Worm (Caenorhabditis elegans) whole organism, L4 larva: ENCODE data around the gene C14A4.7.

ENCODE experiments used
- F44E2.7 ChIP-seq: fragments of 200-800 bp; sonication (Bioruptor generic); IDR thresholded peaks from 2 replicates; pipeline ENCODE4 v2.1.2; 2022; ENCODE audit warnings: missing genetic modification characterization, missing compliant biosample characterization
- Y48G9A.11 ChIP-seq: fragments of 200-800 bp; sonication (Bioruptor generic); IDR thresholded peaks from 2 replicates; pipeline ENCODE4 v1.3.6; 2022; ENCODE audit warnings: missing genetic modification reagents, missing genetic modification characterization, missing compliant biosample characterization
- Y5F2A.4 ChIP-seq: fragments of 200-800 bp; sonication (Bioruptor generic); optimal IDR thresholded peaks from 2 replicates; lab custom pipeline; 2018; ENCODE audit warnings: mild to moderate bottlenecking, missing genetic modification characterization, missing compliant biosample characterization
- ZK337.2 ChIP-seq: fragments of 200-800 bp; sonication (Bioruptor generic); IDR thresholded peaks from 2 replicates; pipeline ENCODE4 v1.3.6; 2022; ENCODE audit warnings: missing genetic modification reagents, missing genetic modification characterization, missing compliant biosample characterization
- ZK546.5 ChIP-seq, 2 experiments: sonication (generic microtip); optimal IDR thresholded peaks; 2 replicates each; lab custom pipeline; 2017; ENCODE audit warnings: missing biosample characterization in 2 of 2, missing genetic modification characterization in 2 of 2
- ama-1 ChIP-seq: fragments of 150-350 bp; optimal IDR thresholded peaks from 2 replicates; lab custom pipeline; 2014; ENCODE audit warnings: inconsistent platforms, mixed read lengths
- attf-4 ChIP-seq: sonication (generic microtip); optimal IDR thresholded peaks from 3 replicates; lab custom pipeline; 2017; ENCODE audit warnings: missing biosample characterization, missing genetic modification characterization
- ceh-20 ChIP-seq: fragments of 200-800 bp; sonication (Bioruptor generic); IDR thresholded peaks from 2 replicates; pipeline ENCODE4 v1.3.6; 2022; ENCODE audit warnings: missing genetic modification reagents, missing genetic modification characterization, missing compliant biosample characterization
- ceh-28 ChIP-seq: fragments of 150-350 bp; optimal IDR thresholded peaks from 2 replicates; lab custom pipeline; 2014; ENCODE audit warnings: missing biosample characterization, missing genetic modification reagents, missing genetic modification characterization
- ceh-32 ChIP-seq: sonication (generic microtip); optimal IDR thresholded peaks from 2 replicates; lab custom pipeline; 2016; ENCODE audit warnings: mild to moderate bottlenecking, missing genetic modification characterization, missing compliant biosample characterization; ENCODE audit not compliant: poor library complexity
- ceh-44 ChIP-seq: fragments of 200-800 bp; sonication (Bioruptor generic); IDR thresholded peaks from 2 replicates; pipeline ENCODE4 v1.3.6; 2022; ENCODE audit warnings: missing genetic modification reagents, missing genetic modification characterization, missing compliant biosample characterization
- ceh-82 ChIP-seq: sonication (generic microtip); optimal IDR thresholded peaks from 2 replicates; lab custom pipeline; 2017; ENCODE audit warnings: missing biosample characterization, missing genetic modification characterization
- cey-2 ChIP-seq: sonication (generic microtip); optimal IDR thresholded peaks from 3 replicates; lab custom pipeline; 2017; ENCODE audit warnings: missing genetic modification characterization, mild to moderate bottlenecking, missing compliant biosample characterization, antibody characterized with exemption, borderline replicate concordance; ENCODE audit not compliant: insufficient read depth
- daf-12 ChIP-seq: fragments of 150-350 bp; optimal IDR thresholded peaks from 2 replicates; lab custom pipeline; 2014; ENCODE audit warnings: missing biosample characterization, missing genetic modification reagents, missing genetic modification characterization
- daf-19 ChIP-seq: fragments of 200-800 bp; sonication (Bioruptor generic); conservative IDR thresholded peaks from 2 replicates; pipeline ENCODE4 v1.3.6; 2022; ENCODE audit warnings: missing genetic modification characterization, missing compliant biosample characterization
- dmd-9 ChIP-seq: fragments of 200-800 bp; sonication (Bioruptor generic); IDR thresholded peaks from 2 replicates; pipeline ENCODE4 v1.3.6; 2022; ENCODE audit warnings: missing genetic modification reagents, missing genetic modification characterization, missing compliant biosample characterization
- duxl-1 ChIP-seq: sonication (generic microtip); optimal IDR thresholded peaks from 2 replicates; lab custom pipeline; 2016; ENCODE audit warnings: mild to moderate bottlenecking, missing genetic modification characterization, moderate library complexity, missing compliant biosample characterization; ENCODE audit not compliant: poor library complexity
- egl-27 ChIP-seq: sonication (generic microtip); optimal IDR thresholded peaks from 3 replicates; lab custom pipeline; 2017; ENCODE audit warnings: missing biosample characterization, missing genetic modification reagents, missing genetic modification characterization
- fkh-10 ChIP-seq: fragments of 150-350 bp; optimal IDR thresholded peaks from 2 replicates; lab custom pipeline; 2014; ENCODE audit warnings: missing biosample characterization, missing genetic modification reagents, missing genetic modification characterization
- fos-1 ChIP-seq: fragments of 150-350 bp; optimal IDR thresholded peaks from 2 replicates; lab custom pipeline; 2014; ENCODE audit warnings: missing biosample characterization, missing genetic modification characterization
- gei-8 ChIP-seq: fragments of 200-800 bp; sonication (Bioruptor generic); optimal IDR thresholded peaks from 2 replicates; lab custom pipeline; 2018; ENCODE audit warnings: mild to moderate bottlenecking, missing genetic modification characterization, missing compliant biosample characterization
- hif-1 ChIP-seq, 2 experiments: sonication (generic microtip); optimal IDR thresholded peaks; 2 replicates each; lab custom pipeline; 2016 to 2017; ENCODE audit warnings: missing compliant biosample characterization in 2 of 2, missing genetic modification characterization in 2 of 2, missing genetic modification reagents in 2 of 2, missing genotype in 2 of 2, mild to moderate bottlenecking in 1 of 2
- lin-1 ChIP-seq: fragments of 200-800 bp; sonication (Bioruptor generic); IDR thresholded peaks from 2 replicates; pipeline ENCODE4 v1.3.6; 2022; ENCODE audit warnings: missing genetic modification reagents, missing genetic modification characterization, missing compliant biosample characterization
- lin-15B ChIP-seq: fragments of 150-350 bp; sonication (generic microtip); optimal IDR thresholded peaks from 3 replicates; lab custom pipeline; 2014; ENCODE audit warnings: missing biosample characterization, missing genetic modification characterization
- lin-38 ChIP-seq: fragments of 200-800 bp; sonication (Bioruptor generic); IDR thresholded peaks from 2 replicates; pipeline ENCODE4 v1.3.6; 2022; ENCODE audit warnings: missing genetic modification reagents, missing genetic modification characterization, missing compliant biosample characterization
- lin-39 ChIP-seq: fragments of 150-350 bp; optimal IDR thresholded peaks from 2 replicates; lab custom pipeline; 2014; ENCODE audit warnings: missing biosample characterization, missing genetic modification reagents, missing genetic modification characterization
- madf-9 ChIP-seq: fragments of 200-800 bp; sonication (Bioruptor generic); conservative IDR thresholded peaks from 2 replicates; pipeline ENCODE4 v1.3.6; 2022; ENCODE audit warnings: missing genetic modification reagents, missing genetic modification characterization, missing compliant biosample characterization
- mdl-1 ChIP-seq, 2 experiments: fragments of 150-350 bp in 1 of 2; sonication (generic microtip) in 1 of 2; optimal IDR thresholded peaks; 2 replicates each; lab custom pipeline; 2014 to 2017; ENCODE audit warnings: missing biosample characterization in 2 of 2, missing genetic modification characterization in 2 of 2
- mdt-29 ChIP-seq: fragments of 200-800 bp; sonication (Bioruptor generic); IDR thresholded peaks from 2 replicates; pipeline ENCODE4 v1.3.6; 2022; ENCODE audit warnings: missing genetic modification reagents, missing genetic modification characterization, missing compliant biosample characterization
- mep-1 ChIP-seq: fragments of 150-350 bp; sonication (generic microtip); optimal IDR thresholded peaks from 3 replicates; lab custom pipeline; 2014; ENCODE audit warnings: missing biosample characterization, missing genetic modification characterization
- mxl-2 ChIP-seq: fragments of 200-800 bp; sonication (Bioruptor generic); conservative IDR thresholded peaks from 2 replicates; pipeline ENCODE4 v1.3.6; 2022; ENCODE audit warnings: missing genetic modification reagents, missing genetic modification characterization, missing compliant biosample characterization
- mxl-3 ChIP-seq: fragments of 200-800 bp; sonication (Bioruptor generic); optimal IDR thresholded peaks from 2 replicates; lab custom pipeline; 2018; ENCODE audit warnings: mild to moderate bottlenecking, missing genetic modification characterization, missing compliant biosample characterization
- nhr-10 ChIP-seq: fragments of 150-350 bp; optimal IDR thresholded peaks from 2 replicates; lab custom pipeline; 2014; ENCODE audit warnings: missing biosample characterization, missing genetic modification characterization
- nhr-11 ChIP-seq: fragments of 150-350 bp; optimal IDR thresholded peaks from 2 replicates; lab custom pipeline; 2014; ENCODE audit warnings: missing biosample characterization, missing genetic modification characterization
- nhr-111 ChIP-seq: fragments of 200-800 bp; sonication (Bioruptor generic); optimal IDR thresholded peaks from 2 replicates; lab custom pipeline; 2018; ENCODE audit warnings: mild to moderate bottlenecking, missing genetic modification characterization, missing compliant biosample characterization
- nhr-237 ChIP-seq: sonication (generic microtip); optimal IDR thresholded peaks from 2 replicates; lab custom pipeline; 2017; ENCODE audit warnings: missing biosample characterization, missing genetic modification characterization
- nhr-28 ChIP-seq: fragments of 150-350 bp; optimal IDR thresholded peaks from 2 replicates; lab custom pipeline; 2014; ENCODE audit warnings: missing biosample characterization, missing genetic modification characterization
- nhr-41 ChIP-seq: fragments of 200-800 bp; sonication (Bioruptor generic); IDR thresholded peaks from 2 replicates; pipeline ENCODE4 v1.3.6; 2022; ENCODE audit warnings: missing genetic modification reagents, missing genetic modification characterization, missing compliant biosample characterization
- nhr-77 ChIP-seq: fragments of 150-350 bp; optimal IDR thresholded peaks from 2 replicates; lab custom pipeline; 2014; ENCODE audit warnings: missing biosample characterization, missing genetic modification characterization
- pha-4 ChIP-seq, 2 experiments: fragments of 150-350 bp in 1 of 2; fragments of 200-800 bp in 1 of 2; sonication (Bioruptor generic) in 1 of 2; IDR thresholded peaks in 1 of 2; optimal IDR thresholded peaks in 1 of 2; 2 replicates each; pipeline versions ENCODE4 v1.3.6 to Lab custom; 2014 to 2022; ENCODE audit warnings: missing genetic modification characterization in 2 of 2, missing genetic modification reagents in 2 of 2, missing biosample characterization in 1 of 2, missing compliant biosample characterization in 1 of 2
- rbr-2 ChIP-seq: sonication (generic microtip); optimal IDR thresholded peaks from 2 replicates; lab custom pipeline; 2016; ENCODE audit warnings: missing genotype, missing genetic modification characterization, missing compliant biosample characterization
- saeg-2 ChIP-seq: fragments of 200-800 bp; sonication (Bioruptor generic); IDR thresholded peaks from 2 replicates; pipeline ENCODE4 v1.3.6; 2022; ENCODE audit warnings: missing genetic modification reagents, missing genetic modification characterization, missing compliant biosample characterization
- snpc-1.2 ChIP-seq: fragments of 200-800 bp; sonication (Bioruptor generic); IDR thresholded peaks from 2 replicates; pipeline ENCODE4 v1.3.6; 2022; ENCODE audit warnings: missing genetic modification reagents, missing genetic modification characterization, missing compliant biosample characterization
- snpc-4 ChIP-seq: fragments of 150-350 bp; optimal IDR thresholded peaks from 2 replicates; lab custom pipeline; 2014; ENCODE audit warnings: missing biosample characterization, missing genetic modification characterization
- spr-3 ChIP-seq: fragments of 200-800 bp; sonication (Bioruptor generic); optimal IDR thresholded peaks from 2 replicates; lab custom pipeline; 2018; ENCODE audit warnings: mild to moderate bottlenecking, missing genetic modification characterization, missing compliant biosample characterization
- unc-39 ChIP-seq: sonication (generic microtip); optimal IDR thresholded peaks from 2 replicates; lab custom pipeline; 2017; ENCODE audit warnings: missing biosample characterization, missing genetic modification characterization
- unc-62 ChIP-seq, 3 experiments: fragments of 150-350 bp in 1 of 3; sonication (generic microtip); optimal IDR thresholded peaks in 2 of 3; peaks in 1 of 3; 1 replicate in 1 of 3; 2 replicates in 2 of 3; lab custom pipeline; 2014 to 2017; ENCODE audit warnings: missing biosample characterization in 3 of 3, missing genetic modification characterization in 3 of 3, missing genetic modification reagents in 3 of 3, missing genotype in 1 of 3
- zag-1 ChIP-seq: fragments of 150-350 bp; optimal IDR thresholded peaks from 2 replicates; lab custom pipeline; 2014; ENCODE audit warnings: missing biosample characterization, missing genetic modification characterization
- zfp-2 ChIP-seq: sonication (generic microtip); optimal IDR thresholded peaks from 2 replicates; lab custom pipeline; 2016; ENCODE audit warnings: mild to moderate bottlenecking, missing genetic modification characterization, missing compliant biosample characterization
- ztf-11 ChIP-seq: fragments of 150-350 bp; optimal IDR thresholded peaks from 2 replicates; lab custom pipeline; 2014; ENCODE audit warnings: missing biosample characterization, missing genetic modification characterization
- ztf-7 ChIP-seq: fragments of 150-350 bp; optimal IDR thresholded peaks from 2 replicates; lab custom pipeline; 2014; ENCODE audit warnings: missing biosample characterization, missing genetic modification characterization

Gene C14A4.7

DNA sequence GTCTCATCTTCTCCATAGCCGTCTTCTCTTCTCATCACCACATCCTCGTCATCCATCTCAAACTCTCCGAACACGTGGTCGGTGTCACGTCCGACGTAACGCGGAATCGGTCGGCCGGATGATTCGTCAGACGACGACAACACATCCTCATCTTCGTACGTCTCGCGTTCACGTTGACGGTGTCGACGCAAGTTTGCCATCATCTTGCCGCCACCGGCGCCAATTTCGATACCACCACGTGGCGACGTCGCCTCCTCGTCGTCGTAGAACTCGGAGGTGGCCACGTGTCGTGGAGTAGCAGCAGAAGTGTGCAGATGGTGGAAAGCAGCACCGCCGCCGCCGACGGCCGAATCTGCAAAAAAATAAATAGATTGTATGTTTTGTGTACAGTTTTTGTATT, 49.1 kb downstream of the C14A4.7 start:
- TF ChIP-seq ceh-32 (no peak), mdl-1 (tag; optimal IDR thresholded peaks at IDR 0.05; lab: Kevin White, UChicago) (no peak), duxl-1 (tag; lab: Kevin White, UChicago) (no peak), attf-4 (tag; lab: Kevin White, UChicago) (no peak), mdt-29 (peak; percentile 59; the same call in 1 of the 2 replicates), nhr-11 (no peak), mep-1 (tag; lab: Kevin White, UChicago) (no peak), mxl-3 (GFP tag; lab: Kevin White, UChicago) (peak; percentile 77), F44E2.7 (GFP tag; lab: Robert Waterston, UW) (no peak), ztf-11 (tag; lab: Kevin White, UChicago) (no peak), nhr-77 (tag; lab: Kevin White, UChicago) (no peak), saeg-2 (GFP tag; lab: Robert Waterston, UW) (0 out of 2 replicates have a peak, but pooled peaks have one; percentile 56), egl-27 (no peak), ZK546.5 (tag; optimal IDR thresholded peaks at IDR 0.05; lab: Kevin White, UChicago) (no peak), ceh-20 (GFP tag; lab: Robert Waterston, UW) (0 out of 2 replicates have a peak, but pooled peaks have one; percentile 23), mxl-2 (no peak), Y48G9A.11 (GFP tag; lab: Robert Waterston, UW) (peak; percentile 45), zag-1 (no peak), daf-19 (GFP tag; lab: Robert Waterston, UW) (no peak), cey-2 (tag; lab: Kevin White, UChicago) (no peak), nhr-237 (no peak), unc-62 (GFP tag; optimal IDR thresholded peaks at IDR 0.05 in 1 of 2; lab: Kevin White, UChicago) (no peak), unc-62 (tag; optimal IDR thresholded peaks at IDR 0.05; lab: Kevin White, UChicago) (no peak), rbr-2 (tag; lab: Kevin White, UChicago) (peak; percentile 34), lin-39 (tag; lab: Kevin White, UChicago) (no peak), zfp-2 (tag; lab: Kevin White, UChicago) (no peak), nhr-111 (GFP tag; lab: Kevin White, UChicago) (no peak), ZK337.2 (GFP tag; lab: Robert Waterston, UW) (no peak), ama-1 (no peak), lin-38 (GFP tag; lab: Robert Waterston, UW) (no peak), nhr-28 (tag; lab: Kevin White, UChicago) (no peak), fos-1 (no peak), madf-9 (GFP tag; lab: Robert Waterston, UW) (peak; percentile 26; the same call in 1 of the 2 replicates), ceh-44 (GFP tag; lab: Robert Waterston, UW) (no peak), ceh-28 (tag; lab: Kevin White, UChicago) (no peak), lin-15B (tag; lab: Kevin White, UChicago) (no peak), ztf-7 (tag; lab: Kevin White, UChicago) (no peak), ceh-82 (tag; lab: Kevin White, UChicago) (no peak), snpc-1.2 (GFP tag; lab: Robert Waterston, UW) (no peak; the same call in 1 of the 2 replicates), lin-1 (GFP tag; lab: Robert Waterston, UW) (0 out of 2 replicates have a peak, but pooled peaks have one; percentile 7), Y5F2A.4 (GFP tag; lab: Kevin White, UChicago) (no peak), pha-4 (GFP tag; IDR thresholded peaks at IDR 0.05; lab: Robert Waterston, UW) (peak; percentile 68), pha-4 (tag; optimal IDR thresholded peaks at IDR 0.05; lab: Kevin White, UChicago) (no peak), unc-39 (tag; lab: Kevin White, UChicago) (no peak), nhr-41 (GFP tag; lab: Robert Waterston, UW) (no peak), dmd-9 (GFP tag; lab: Robert Waterston, UW) (0 out of 2 replicates have a peak, but pooled peaks have one; percentile 47), daf-12 (tag; lab: Kevin White, UChicago) (no peak), spr-3 (no peak), nhr-10 (tag; lab: Kevin White, UChicago) (no peak), snpc-4 (tag; lab: Kevin White, UChicago) (no peak), gei-8 (GFP tag; lab: Kevin White, UChicago) (peak; percentile 3), hif-1 (tag; optimal IDR thresholded peaks at IDR 0.05; lab: Kevin White, UChicago) (peak in 1 of 2 experiments; percentile 55), fkh-10 (GFP tag; lab: Kevin White, UChicago) (no peak)
